Worm (Caenorhabditis elegans) whole organism, L3 larva: Measurements from ENCODE around the gene W02D7.5.

Experiments used
- ZK546.5 ChIP-seq: sonication (generic microtip); optimal IDR thresholded peaks from 2 replicates; lab custom pipeline; 2017; ENCODE audit warnings: missing biosample characterization, missing genetic modification characterization
- daf-12 ChIP-seq: fragments of 150-350 bp; optimal IDR thresholded peaks from 2 replicates; lab custom pipeline; 2014; ENCODE audit warnings: missing biosample characterization, missing genetic modification reagents, missing genetic modification characterization
- lin-39 ChIP-seq: fragments of 150-350 bp; optimal IDR thresholded peaks from 2 replicates; lab custom pipeline; 2018; ENCODE audit warnings: missing biosample characterization, missing genetic modification reagents, missing genetic modification characterization
- nfya-1 ChIP-seq: sonication (generic microtip); optimal IDR thresholded peaks from 2 replicates; lab custom pipeline; 2017; ENCODE audit warnings: missing genetic modification characterization, mild to moderate bottlenecking, missing compliant biosample characterization, antibody characterized with exemption, moderate library complexity; ENCODE audit not compliant: insufficient read depth
- nhr-23 ChIP-seq: fragments of 150-350 bp; optimal IDR thresholded peaks from 2 replicates; lab custom pipeline; 2014; ENCODE audit warnings: missing biosample characterization, missing genetic modification reagents, missing genetic modification characterization
- nhr-237 ChIP-seq: fragments of 150-350 bp; optimal IDR thresholded peaks from 2 replicates; lab custom pipeline; 2014; ENCODE audit warnings: missing biosample characterization, missing genetic modification characterization
- nhr-28 ChIP-seq: fragments of 150-350 bp; optimal IDR thresholded peaks from 2 replicates; lab custom pipeline; 2014; ENCODE audit warnings: missing biosample characterization, missing genetic modification characterization
- nhr-77 ChIP-seq: fragments of 150-350 bp; optimal IDR thresholded peaks from 2 replicates; lab custom pipeline; 2014; ENCODE audit warnings: missing biosample characterization, missing genetic modification characterization
- pha-4 ChIP-seq: fragments of 150-350 bp; optimal IDR thresholded peaks from 2 replicates; lab custom pipeline; 2014; ENCODE audit warnings: missing biosample characterization, missing genetic modification reagents, missing genetic modification characterization
- snpc-4 ChIP-seq: fragments of 150-350 bp; optimal IDR thresholded peaks from 2 replicates; lab custom pipeline; 2014; ENCODE audit warnings: missing biosample characterization, missing genetic modification characterization
- ztf-11 ChIP-seq: fragments of 150-350 bp; optimal IDR thresholded peaks from 2 replicates; lab custom pipeline; 2014; ENCODE audit warnings: missing biosample characterization, missing genetic modification characterization
- ztf-4 ChIP-seq: fragments of 150-350 bp; optimal IDR thresholded peaks from 2 replicates; lab custom pipeline; 2014; ENCODE audit warnings: missing biosample characterization, missing genetic modification characterization

DNA sequence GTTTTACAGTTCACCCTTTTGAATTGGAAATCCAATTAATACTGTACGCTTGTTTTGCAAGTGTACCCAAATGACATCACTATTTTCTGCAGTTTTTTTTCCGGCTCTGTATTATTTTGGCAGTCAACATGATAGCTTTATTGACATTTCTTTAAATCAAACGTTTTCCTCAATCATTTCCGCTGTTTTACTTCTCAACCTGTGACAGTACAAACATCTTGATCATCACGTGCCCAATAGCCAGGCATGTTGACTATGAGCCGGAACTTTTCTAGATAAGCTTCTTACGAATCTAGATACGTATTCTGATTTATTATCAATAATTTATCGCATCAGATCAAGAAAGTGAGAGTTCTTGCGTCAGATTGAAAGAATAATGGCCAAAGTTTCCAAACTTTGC lies 29.2 kb downstream of the W02D7.5 start:
- no peak for TF ChIP-seq nhr-28
- no peak for TF ChIP-seq ztf-4 (tag; lab: Kevin White, UChicago)
- TF ChIP-seq nfya-1 (tag; lab: Kevin White, UChicago) = no peak
- no peak for TF ChIP-seq nhr-237
- TF ChIP-seq pha-4 (tag; lab: Kevin White, UChicago) = peak; percentile 57
- TF ChIP-seq lin-39 (tag; lab: Kevin White, UChicago) = no peak
- no peak for TF ChIP-seq ZK546.5 (tag; lab: Kevin White, UChicago)
- TF ChIP-seq ztf-11 (tag; lab: Kevin White, UChicago) = no peak
- TF ChIP-seq snpc-4 (tag; lab: Kevin White, UChicago) = no peak
- no peak for TF ChIP-seq nhr-23
- no peak for TF ChIP-seq daf-12 (tag; lab: Kevin White, UChicago)
- TF ChIP-seq nhr-77 (tag; lab: Kevin White, UChicago) = no peak
